Fruit fly (Drosophila melanogaster) whole organism, embryonic: Measurements from ENCODE around the gene Ten-m.

ENCODE experiments used
- Bgb ChIP-seq: fragments of 200-800 bp; sonication (Bioruptor generic); IDR thresholded peaks from 2 replicates; pipeline ENCODE4 v1.3.6; 2022; ENCODE audit warnings: missing biosample characterization, missing genetic modification characterization; ENCODE audit not compliant: partially characterized antibody
- C15 ChIP-seq: fragments of 200-800 bp; sonication (Bioruptor generic); IDR thresholded peaks from 3 replicates; pipeline ENCODE4 v1.3.6; 2022; ENCODE audit warnings: missing biosample characterization, missing genetic modification characterization
- CG10565 ChIP-seq: fragments of 200-800 bp; sonication (Bioruptor generic); optimal IDR thresholded peaks from 3 replicates; lab custom pipeline; 2016; ENCODE audit warnings: missing biosample characterization, mild to moderate bottlenecking, missing genetic modification characterization
- CG11398 ChIP-seq: fragments of 200-800 bp; sonication (Bioruptor generic); optimal IDR thresholded peaks from 2 replicates; lab custom pipeline; 2016; ENCODE audit warnings: missing biosample characterization, missing genetic modification characterization
- CG12071 ChIP-seq: fragments of 200-800 bp; sonication (Bioruptor generic); optimal IDR thresholded peaks from 3 replicates; lab custom pipeline; 2018; ENCODE audit warnings: missing biosample characterization, mild to moderate bottlenecking, missing genetic modification characterization
- CG12155 ChIP-seq: fragments of 200-800 bp; sonication (Bioruptor generic); optimal IDR thresholded peaks from 3 replicates; lab custom pipeline; 2016; ENCODE audit warnings: missing biosample characterization, missing genetic modification characterization
- CG12299 ChIP-seq: fragments of 200-800 bp; sonication (Bioruptor generic); optimal IDR thresholded peaks from 2 replicates; lab custom pipeline; 2018; ENCODE audit warnings: missing biosample characterization, mild to moderate bottlenecking, missing genetic modification characterization
- CG13296 ChIP-seq: fragments of 200-800 bp; sonication (Bioruptor generic); optimal IDR thresholded peaks from 3 replicates; lab custom pipeline; 2018; ENCODE audit warnings: missing biosample characterization, mild to moderate bottlenecking, missing genetic modification characterization
- CG13624 ChIP-seq: fragments of 200-800 bp; sonication (Bioruptor generic); optimal IDR thresholded peaks from 2 replicates; lab custom pipeline; 2016; ENCODE audit warnings: missing biosample characterization, missing genetic modification characterization
- CG14860 ChIP-seq: fragments of 200-800 bp; sonication (Bioruptor generic); IDR thresholded peaks from 3 replicates; pipeline ENCODE4 v1.3.6; 2022; ENCODE audit warnings: missing biosample characterization, missing genetic modification characterization; ENCODE audit not compliant: partially characterized antibody
- CG15514 ChIP-seq: fragments of 200-800 bp; sonication (Bioruptor generic); optimal IDR thresholded peaks from 3 replicates; lab custom pipeline; 2017; ENCODE audit warnings: missing biosample characterization, missing genetic modification characterization, mild to moderate bottlenecking, moderate library complexity, missing genetic modification reagents
- CG1602 ChIP-seq: fragments of 200-800 bp; sonication (Bioruptor generic); optimal IDR thresholded peaks from 3 replicates; lab custom pipeline; 2016; ENCODE audit warnings: missing biosample characterization, missing genetic modification characterization
- CG16815 ChIP-seq: fragments of 200-800 bp; sonication (Bioruptor generic); optimal IDR thresholded peaks from 3 replicates; lab custom pipeline; 2017; ENCODE audit warnings: missing biosample characterization, mild to moderate bottlenecking, missing genetic modification characterization
- CG31224 ChIP-seq: fragments of 200-800 bp; sonication (Bioruptor generic); IDR thresholded peaks from 2 replicates; pipeline ENCODE4 v1.3.6; 2022; ENCODE audit warnings: missing biosample characterization, missing genetic modification characterization
- CG32767 ChIP-seq: fragments of 200-800 bp; sonication (Bioruptor generic); IDR thresholded peaks from 2 replicates; pipeline ENCODE4 v1.3.6; 2022; ENCODE audit warnings: missing biosample characterization, missing genetic modification characterization
- CG33557 ChIP-seq: fragments of 200-800 bp; sonication (Bioruptor generic); optimal IDR thresholded peaks from 2 replicates; lab custom pipeline; 2019; ENCODE audit warnings: missing biosample characterization, mild to moderate bottlenecking, missing genetic modification characterization, moderate library complexity
- CG4328 ChIP-seq: fragments of 200-800 bp; sonication (Bioruptor generic); optimal IDR thresholded peaks from 3 replicates; lab custom pipeline; 2017; ENCODE audit warnings: missing biosample characterization, missing genetic modification reagents, missing genetic modification characterization
- CG5245 ChIP-seq: fragments of 200-800 bp; sonication (Bioruptor generic); optimal IDR thresholded peaks from 3 replicates; lab custom pipeline; 2016; ENCODE audit warnings: missing biosample characterization, missing genetic modification characterization
- CG7839 ChIP-seq: fragments of 200-800 bp; sonication (Bioruptor generic); optimal IDR thresholded peaks from 3 replicates; lab custom pipeline; 2018; ENCODE audit warnings: missing biosample characterization, mild to moderate bottlenecking, missing genetic modification characterization, moderate library complexity
- CoRest ChIP-seq: fragments of 200-800 bp; sonication (Bioruptor generic); optimal IDR thresholded peaks from 3 replicates; lab custom pipeline; 2018; ENCODE audit warnings: missing biosample characterization, mild to moderate bottlenecking, missing genetic modification characterization, moderate library complexity
- ERR ChIP-seq: fragments of 200-800 bp; sonication (Bioruptor generic); optimal IDR thresholded peaks from 2 replicates; lab custom pipeline; 2016; ENCODE audit warnings: missing biosample characterization, missing genetic modification characterization
- Elba2 ChIP-seq: fragments of 200-800 bp; sonication (Bioruptor generic); optimal IDR thresholded peaks from 3 replicates; lab custom pipeline; 2016; ENCODE audit warnings: missing biosample characterization, missing genetic modification characterization
- HLHmδ ChIP-seq: fragments of 200-800 bp; sonication (Bioruptor generic); optimal IDR thresholded peaks from 2 replicates; lab custom pipeline; 2018; ENCODE audit warnings: missing biosample characterization, mild to moderate bottlenecking, missing genetic modification characterization, moderate library complexity
- NC2α ChIP-seq: fragments of 200-800 bp; sonication (Bioruptor generic); optimal IDR thresholded peaks from 2 replicates; lab custom pipeline; 2016; ENCODE audit warnings: missing biosample characterization, missing genetic modification characterization
- NfI ChIP-seq: fragments of 200-800 bp; sonication (Bioruptor generic); optimal IDR thresholded peaks from 3 replicates; lab custom pipeline; 2018; ENCODE audit warnings: missing biosample characterization, mild to moderate bottlenecking, missing genetic modification characterization, moderate library complexity
- Sox102F ChIP-seq: fragments of 200-800 bp; sonication (Bioruptor generic); optimal IDR thresholded peaks from 2 replicates; lab custom pipeline; 2018; ENCODE audit warnings: missing biosample characterization, mild to moderate bottlenecking, missing genetic modification characterization, moderate library complexity
- Sry-β ChIP-seq: fragments of 200-800 bp; sonication (Bioruptor generic); optimal IDR thresholded peaks from 2 replicates; lab custom pipeline; 2018; ENCODE audit warnings: missing biosample characterization, mild to moderate bottlenecking, missing genetic modification characterization, moderate library complexity
- Ssrp ChIP-seq: fragments of 200-800 bp; sonication (Bioruptor generic); optimal IDR thresholded peaks from 2 replicates; lab custom pipeline; 2018; ENCODE audit warnings: missing biosample characterization, mild to moderate bottlenecking, missing genetic modification characterization, moderate library complexity
- Xbp1 ChIP-seq: fragments of 200-800 bp; sonication (Bioruptor generic); optimal IDR thresholded peaks from 3 replicates; lab custom pipeline; 2016; ENCODE audit warnings: missing biosample characterization, mild to moderate bottlenecking, missing genetic modification characterization
- ato ChIP-seq: fragments of 200-800 bp; sonication (Bioruptor generic); IDR thresholded peaks from 2 replicates; pipeline ENCODE4 v1.3.6; 2022; ENCODE audit warnings: missing biosample characterization, missing genetic modification characterization; ENCODE audit not compliant: partially characterized antibody
- az2 ChIP-seq: fragments of 200-800 bp; sonication (Bioruptor generic); optimal IDR thresholded peaks from 3 replicates; lab custom pipeline; 2016; ENCODE audit warnings: missing biosample characterization, missing genetic modification characterization
- br ChIP-seq: fragments of >200 bp; optimal IDR thresholded peaks from 2 replicates; lab custom pipeline; 2017
- ci ChIP-seq: fragments of 200-800 bp; sonication (Bioruptor generic); IDR thresholded peaks from 3 replicates; pipeline ENCODE4 v1.3.6; 2022; ENCODE audit warnings: missing biosample characterization, missing genetic modification characterization
- ems ChIP-seq: fragments of 200-800 bp; sonication (Bioruptor generic); optimal IDR thresholded peaks from 3 replicates; lab custom pipeline; 2016; ENCODE audit warnings: missing biosample characterization, missing genetic modification characterization
- ewg ChIP-seq: fragments of 200-800 bp; sonication (Bioruptor generic); optimal IDR thresholded peaks from 3 replicates; lab custom pipeline; 2017; ENCODE audit warnings: mild to moderate bottlenecking, missing biosample characterization, missing genetic modification reagents, missing genetic modification characterization
- fd96Cb ChIP-seq: fragments of 200-800 bp; sonication (Bioruptor generic); optimal IDR thresholded peaks from 2 replicates; lab custom pipeline; 2018; ENCODE audit warnings: missing biosample characterization, mild to moderate bottlenecking, missing genetic modification characterization, moderate library complexity
- ftz-f1 ChIP-seq: fragments of 200-800 bp; sonication (Bioruptor generic); optimal IDR thresholded peaks from 2 replicates; lab custom pipeline; 2016; ENCODE audit warnings: missing biosample characterization, missing genetic modification characterization
- gfzf ChIP-seq: fragments of 200-800 bp; sonication (Bioruptor generic); optimal IDR thresholded peaks from 2 replicates; lab custom pipeline; 2016; ENCODE audit warnings: missing biosample characterization, mild to moderate bottlenecking, missing genetic modification characterization, moderate library complexity
- grau ChIP-seq: fragments of 200-800 bp; optimal IDR thresholded peaks from 3 replicates; lab custom pipeline; 2019; ENCODE audit warnings: missing biosample characterization, mild to moderate bottlenecking, missing genetic modification characterization, moderate library complexity
- gt ChIP-seq: fragments of 200-800 bp; sonication (Bioruptor generic); IDR thresholded peaks from 2 replicates; pipeline ENCODE4 v1.3.6; 2022; ENCODE audit warnings: missing biosample characterization, missing genetic modification characterization
- lab ChIP-seq: fragments of 200-800 bp; sonication (Bioruptor generic); optimal IDR thresholded peaks from 3 replicates; lab custom pipeline; 2017; ENCODE audit warnings: missing biosample characterization, missing genetic modification characterization, mild to moderate bottlenecking, moderate library complexity, missing genetic modification reagents
- oc ChIP-seq: fragments of 200-800 bp; sonication (Bioruptor generic); optimal IDR thresholded peaks from 2 replicates; lab custom pipeline; 2018; ENCODE audit warnings: missing biosample characterization, mild to moderate bottlenecking, missing genetic modification characterization, moderate library complexity
- pros ChIP-seq: fragments of 200-800 bp; sonication (Bioruptor generic); optimal IDR thresholded peaks from 3 replicates; lab custom pipeline; 2019; ENCODE audit warnings: missing biosample characterization, mild to moderate bottlenecking, missing genetic modification characterization, moderate library complexity
- shn ChIP-seq: fragments of 200-800 bp; sonication (Bioruptor generic); optimal IDR thresholded peaks from 3 replicates; lab custom pipeline; 2016; ENCODE audit warnings: missing biosample characterization, missing genetic modification characterization
- sim ChIP-seq: fragments of 200-800 bp; sonication (Bioruptor generic); IDR thresholded peaks from 2 replicates; pipeline ENCODE4 v1.3.6; 2022; ENCODE audit warnings: missing biosample characterization, missing genetic modification characterization
- trem ChIP-seq: fragments of 200-800 bp; optimal IDR thresholded peaks from 3 replicates; lab custom pipeline; 2019; ENCODE audit warnings: missing biosample characterization, mild to moderate bottlenecking, missing genetic modification characterization, moderate library complexity
- ttk ChIP-seq: fragments of 200-800 bp; sonication (Bioruptor generic); IDR thresholded peaks from 2 replicates; pipeline ENCODE4 v2.1.2; 2022; ENCODE audit warnings: missing biosample characterization, missing genetic modification characterization
- twi ChIP-seq: fragments of 200-800 bp; optimal IDR thresholded peaks from 2 replicates; lab custom pipeline; 2019; ENCODE audit warnings: missing biosample characterization, mild to moderate bottlenecking, missing genetic modification characterization, moderate library complexity
- unpg ChIP-seq: fragments of 200-800 bp; sonication (Bioruptor generic); optimal IDR thresholded peaks from 3 replicates; lab custom pipeline; 2018; ENCODE audit warnings: missing biosample characterization, mild to moderate bottlenecking, missing genetic modification characterization, moderate library complexity
- vfl ChIP-seq: fragments of 200-800 bp; sonication (Bioruptor generic); optimal IDR thresholded peaks from 2 replicates; lab custom pipeline; 2016; ENCODE audit warnings: missing biosample characterization, missing genetic modification characterization

Ten-m gene

dm6 chr3L:22262797-22263423, 144.8 kb downstream of the Ten-m start, which contains the start of the genes Rich and Ddx1 (continued):
- TF ChIP-seq lab (peak; percentile 45), Sox102F (GFP tag; lab: Kevin White, UChicago) (no peak), ERR (GFP tag; lab: Kevin White, UChicago) (no peak), CG11398 (no peak), CG31224 (GFP tag; lab: Robert Waterston, UW) (no peak), CG13624 (GFP tag; lab: Kevin White, UChicago) (peak; percentile 41), CoRest (tag; lab: Kevin White, UChicago) (peak; percentile 73), ems (GFP tag; lab: Kevin White, UChicago) (peak; percentile 23), unpg (no peak), ci (GFP tag; lab: Robert Waterston, UW) (0 out of 3 replicates have a peak, but pooled peaks have one; percentile 31), trem (tag; lab: Kevin White, UChicago) (peak; percentile 2), Xbp1 (peak; percentile 49), CG13296 (GFP tag; lab: Kevin White, UChicago) (peak; percentile 40), CG14860 (GFP tag; lab: Robert Waterston, UW) (no peak), HLHmδ (no peak), NfI (peak; percentile 58), ewg (GFP tag; lab: Kevin White, UChicago) (peak; percentile 56), ttk (GFP tag; lab: Robert Waterston, UW) (0 out of 2 replicates have a peak, but pooled peaks have one; percentile 14), ftz-f1 (GFP tag; lab: Kevin White, UChicago) (no peak), gt (GFP tag; lab: Robert Waterston, UW) (no peak), CG12155 (GFP tag; lab: Kevin White, UChicago) (peak; percentile 48), pros (GFP tag; lab: Kevin White, UChicago) (no peak), gfzf (GFP tag; lab: Kevin White, UChicago) (no peak), CG32767 (GFP tag; lab: Robert Waterston, UW) (no peak), Bgb (GFP tag; lab: Robert Waterston, UW) (no peak), CG12071 (no peak), sim (GFP tag; lab: Robert Waterston, UW) (no peak), NC2α (no peak), CG1602 (peak; percentile 46), shn (peak; percentile 43), Sry-β (peak; percentile 97), fd96Cb (tag; lab: Kevin White, UChicago) (peak; percentile 42), C15 (GFP tag; lab: Robert Waterston, UW) (no peak), twi (tag; lab: Kevin White, UChicago) (peak; percentile 18), CG12299 (no peak), CG10565 (no peak), ato (GFP tag; lab: Robert Waterston, UW) (no peak), CG7839 (tag; lab: Kevin White, UChicago) (peak; percentile 56), CG16815 (GFP tag; lab: Kevin White, UChicago) (peak; percentile 28), Elba2 (GFP tag; lab: Kevin White, UChicago) (no peak), vfl (GFP tag; lab: Kevin White, UChicago) (peak; percentile 61), Ssrp (peak; percentile 21), az2 (GFP tag; lab: Kevin White, UChicago) (peak; percentile 44), oc (tag; lab: Kevin White, UChicago) (no peak), CG33557 (GFP tag; lab: Kevin White, UChicago) (peak; percentile 23), br (lab: Kevin White, UChicago) (no peak), CG4328 (GFP tag; lab: Kevin White, UChicago) (peak; percentile 3), CG5245 (GFP tag; lab: Kevin White, UChicago) (no peak), CG15514 (GFP tag; lab: Kevin White, UChicago) (peak; percentile 98), grau (peak; percentile 53)
